Worm (Caenorhabditis elegans): ENCODE data around the gene mab-5.

The mab-5 gene

DNA sequence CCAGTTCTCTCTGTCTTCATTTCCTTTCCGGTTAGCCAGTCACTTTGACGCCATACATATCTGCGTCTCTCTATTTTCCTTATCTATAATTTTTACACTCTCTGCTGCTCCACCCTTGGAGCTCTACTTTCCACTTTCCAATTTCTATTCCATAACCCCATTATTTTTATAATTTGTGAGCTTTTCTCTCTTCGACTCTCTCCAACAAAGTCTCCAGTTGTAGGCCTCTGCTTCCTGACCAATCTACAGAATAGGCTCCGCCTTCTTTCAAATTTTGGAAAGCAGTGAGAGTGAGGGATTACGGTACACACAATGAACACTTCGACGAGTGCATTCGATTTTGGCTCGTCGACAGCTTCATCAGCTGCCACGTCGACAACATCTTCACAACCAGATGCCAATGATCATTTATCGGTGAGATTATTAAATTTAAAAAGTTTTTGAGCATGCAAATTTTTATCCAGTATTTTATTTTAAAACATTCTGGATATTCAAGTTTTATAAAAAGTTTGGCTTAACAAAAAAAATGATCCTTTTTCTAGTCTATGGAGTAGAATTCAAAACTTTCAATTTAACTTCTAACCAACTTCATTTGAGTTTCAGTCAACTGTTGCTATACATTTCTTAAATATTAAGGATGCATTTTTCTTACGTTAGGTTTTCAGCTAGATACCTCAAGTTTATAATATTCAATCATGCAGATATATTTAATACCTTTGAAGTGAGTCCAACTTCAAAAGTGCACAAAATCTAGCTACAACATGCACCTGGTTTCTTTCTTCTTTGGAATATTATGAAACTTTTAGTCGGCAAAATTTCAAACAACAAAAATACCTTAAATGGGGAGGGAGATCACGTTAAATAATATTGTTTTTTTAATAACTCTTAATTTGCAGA, 31.2 kb upstream of the mab-5 start, which contains the start of gene egl-5:
egl-5 (plus strand) TSS at position 216 of the 897 bp plus-strand sequence.
- TF ChIP-seq cog-1 (tag; optimal IDR thresholded peaks at IDR 0.05) (no peak), ztf-23 (GFP tag; IDR thresholded peaks at IDR 0.05) (no peak), flt-1 (GFP tag; IDR thresholded peaks at IDR 0.05) (no peak), T22C8.4 (GFP tag; IDR thresholded peaks at IDR 0.05) (no peak), ref-1 (GFP tag; conservative IDR thresholded peaks at IDR 0.05) (no peak), med-1 (GFP tag; optimal IDR thresholded peaks at IDR 0.05; ENCODE audit: insufficient read depth) (no peak), klf-2 (GFP tag; conservative IDR thresholded peaks at IDR 0.05) (no peak), ztf-29 (GFP tag; IDR thresholded peaks at IDR 0.05) (no peak), tab-1 (GFP tag; IDR thresholded peaks at IDR 0.05) (no peak)

DNA sequence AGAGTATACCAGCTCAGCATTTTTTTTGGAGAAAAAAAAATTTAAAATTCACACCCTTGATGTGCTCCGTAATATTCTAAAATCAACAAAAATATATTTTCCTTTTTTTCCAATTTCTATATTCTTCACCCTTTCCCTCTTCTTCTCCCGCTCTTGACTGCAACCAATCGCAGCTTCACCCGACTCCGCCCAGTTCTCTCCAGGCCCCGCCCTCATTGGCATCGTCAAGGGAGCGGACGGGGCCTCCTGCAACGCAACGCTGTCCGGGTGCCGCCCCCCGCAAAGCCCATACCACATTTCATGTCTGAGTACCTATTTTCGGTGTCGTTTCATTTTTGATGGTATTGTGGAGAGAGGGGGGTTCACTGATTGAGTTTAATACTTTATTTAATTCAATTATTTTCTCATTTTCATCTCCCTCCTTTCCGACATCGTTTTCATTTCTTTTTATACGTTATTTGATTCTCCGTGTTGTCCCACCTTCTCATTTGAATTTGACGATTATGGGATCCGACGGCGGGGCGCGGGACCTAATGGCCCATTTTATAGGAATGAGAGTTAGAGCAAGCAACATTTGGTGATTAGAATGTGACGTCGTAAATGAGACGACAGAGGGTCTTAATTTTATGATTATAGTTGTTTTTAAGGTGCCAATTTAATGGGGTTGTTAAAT, 29.1 kb upstream of the mab-5 start:
- peak; percentile 40; the same call in 1 of the 2 replicates for TF ChIP-seq ztf-23 (GFP tag; IDR thresholded peaks at IDR 0.05)
- TF ChIP-seq ztf-29 (GFP tag; IDR thresholded peaks at IDR 0.05) = no peak
- no peak for TF ChIP-seq cog-1 (tag; optimal IDR thresholded peaks at IDR 0.05)
- TF ChIP-seq med-1 (GFP tag; optimal IDR thresholded peaks at IDR 0.05; ENCODE audit: insufficient read depth) = no peak
- no peak for TF ChIP-seq flt-1 (GFP tag; IDR thresholded peaks at IDR 0.05)
- no peak for TF ChIP-seq T22C8.4 (GFP tag; IDR thresholded peaks at IDR 0.05)

DNA sequence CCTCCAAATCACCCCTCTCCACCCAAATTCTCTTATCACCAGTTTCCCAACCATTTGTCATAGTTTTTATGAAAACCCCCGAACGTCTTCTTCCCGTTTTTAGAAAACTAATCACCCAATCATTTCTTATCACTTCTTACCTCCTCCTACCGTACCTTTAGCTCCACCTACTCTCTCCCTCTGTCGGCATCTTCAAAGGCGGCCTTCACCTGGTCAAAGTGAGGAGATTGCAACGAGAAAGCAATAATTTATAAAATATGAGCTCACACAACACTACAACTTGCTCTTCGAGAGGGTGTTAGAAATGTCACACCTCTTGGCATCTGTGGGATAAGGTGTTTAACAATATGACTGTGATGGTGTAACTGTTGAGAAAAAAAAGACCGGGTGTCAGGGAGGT, 25.8 kb upstream of the mab-5 start:
- no peak for TF ChIP-seq klf-2 (GFP tag; conservative IDR thresholded peaks at IDR 0.05)
- TF ChIP-seq med-1 (GFP tag; optimal IDR thresholded peaks at IDR 0.05; ENCODE audit: insufficient read depth) = no peak
- no peak for TF ChIP-seq flt-1 (GFP tag; IDR thresholded peaks at IDR 0.05)
- TF ChIP-seq ztf-23 (GFP tag; IDR thresholded peaks at IDR 0.05) = no peak
- no peak for TF ChIP-seq tab-1 (GFP tag; IDR thresholded peaks at IDR 0.05)
- no peak for TF ChIP-seq ref-1 (GFP tag; conservative IDR thresholded peaks at IDR 0.05)
- TF ChIP-seq ztf-29 (GFP tag; IDR thresholded peaks at IDR 0.05) = no peak
- TF ChIP-seq cog-1 (tag; optimal IDR thresholded peaks at IDR 0.05) = no peak
- no peak for TF ChIP-seq T22C8.4 (GFP tag; IDR thresholded peaks at IDR 0.05)

DNA sequence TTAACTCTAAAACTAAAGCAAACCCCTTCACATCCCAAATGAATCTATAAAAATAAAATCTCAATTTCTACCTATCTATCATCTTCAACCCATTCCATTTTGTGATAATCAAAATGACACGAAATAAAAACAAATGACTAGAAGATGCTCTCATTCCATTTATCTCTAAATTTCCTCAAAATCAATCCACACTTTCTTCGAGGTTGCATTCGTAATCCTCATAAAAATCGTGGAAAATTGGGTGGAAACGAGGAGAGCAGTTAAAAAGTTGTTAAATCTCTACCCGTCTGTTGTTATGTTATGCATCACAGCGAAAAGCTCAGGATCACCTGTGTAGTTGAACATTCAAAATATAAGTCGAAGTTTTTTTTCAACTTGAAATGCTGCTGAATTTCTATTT, 23.7 kb upstream of the mab-5 start:
- TF ChIP-seq ztf-23 (GFP tag; IDR thresholded peaks at IDR 0.05) = no peak
- no peak for TF ChIP-seq cog-1 (tag; optimal IDR thresholded peaks at IDR 0.05)
- no peak for TF ChIP-seq flt-1 (GFP tag; IDR thresholded peaks at IDR 0.05)
- TF ChIP-seq tab-1 (GFP tag; IDR thresholded peaks at IDR 0.05) = no peak
- TF ChIP-seq klf-2 (GFP tag; conservative IDR thresholded peaks at IDR 0.05) = no peak
- no peak for TF ChIP-seq ref-1 (GFP tag; conservative IDR thresholded peaks at IDR 0.05)
- TF ChIP-seq T22C8.4 (GFP tag; IDR thresholded peaks at IDR 0.05) = no peak
- TF ChIP-seq ztf-29 (GFP tag; IDR thresholded peaks at IDR 0.05) = no peak
- TF ChIP-seq med-1 (GFP tag; optimal IDR thresholded peaks at IDR 0.05; ENCODE audit: insufficient read depth) = no peak

DNA sequence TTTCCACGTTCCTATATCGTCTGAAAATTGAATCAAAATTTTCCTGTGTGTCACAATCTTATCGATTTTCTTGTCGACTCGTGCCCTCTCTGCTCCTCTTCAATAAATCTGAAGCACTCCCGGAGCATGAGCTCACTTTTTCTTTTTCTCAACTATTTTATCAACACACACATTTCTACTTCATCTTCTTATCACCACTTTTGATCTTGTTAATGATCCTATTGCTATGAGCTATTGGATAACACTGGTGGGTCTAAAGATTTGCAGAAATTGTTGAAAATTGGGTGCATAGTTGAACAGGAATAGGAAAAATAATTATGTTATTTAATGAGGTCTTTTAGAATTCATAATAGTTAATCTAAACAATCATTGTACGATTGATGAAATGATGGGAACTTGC, 22.0 kb upstream of the mab-5 start:
- no peak for TF ChIP-seq tab-1 (GFP tag; IDR thresholded peaks at IDR 0.05)
- TF ChIP-seq klf-2 (GFP tag; conservative IDR thresholded peaks at IDR 0.05) = no peak
- TF ChIP-seq ztf-23 (GFP tag; IDR thresholded peaks at IDR 0.05) = no peak
- no peak for TF ChIP-seq cog-1 (tag; optimal IDR thresholded peaks at IDR 0.05)
- TF ChIP-seq med-1 (GFP tag; optimal IDR thresholded peaks at IDR 0.05; ENCODE audit: insufficient read depth) = no peak
- no peak for TF ChIP-seq flt-1 (GFP tag; IDR thresholded peaks at IDR 0.05)
- no peak for TF ChIP-seq ref-1 (GFP tag; conservative IDR thresholded peaks at IDR 0.05)
- no peak for TF ChIP-seq ztf-29 (GFP tag; IDR thresholded peaks at IDR 0.05)
- TF ChIP-seq T22C8.4 (GFP tag; IDR thresholded peaks at IDR 0.05) = no peak

DNA sequence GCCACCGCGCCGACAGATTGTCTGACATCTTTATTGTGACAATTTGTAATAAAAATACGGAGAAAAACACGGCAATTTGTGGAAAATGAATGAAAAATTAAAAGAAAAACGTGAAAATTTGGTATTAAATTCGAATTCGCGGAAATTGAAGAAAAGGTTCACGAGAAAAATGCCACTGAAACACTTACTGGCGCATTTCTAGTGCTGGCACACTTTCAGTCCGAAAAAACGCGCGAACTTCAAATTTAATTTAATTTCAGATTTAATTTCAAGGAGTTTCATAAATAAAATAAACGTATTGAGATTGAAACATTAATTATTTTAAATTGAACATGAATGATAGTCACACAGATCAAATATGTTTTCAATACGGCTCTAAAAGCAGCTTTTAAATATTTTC, 12.1 kb upstream of the mab-5 start, which contains the start of gene cyk-7:
cyk-7 (minus strand) TSS at position 99 of the 400 bp plus-strand sequence.
- TF ChIP-seq klf-2 (GFP tag; conservative IDR thresholded peaks at IDR 0.05) = no peak
- TF ChIP-seq cog-1 (tag; optimal IDR thresholded peaks at IDR 0.05) = no peak
- no peak for TF ChIP-seq tab-1 (GFP tag; IDR thresholded peaks at IDR 0.05)
- TF ChIP-seq T22C8.4 (GFP tag; IDR thresholded peaks at IDR 0.05) = no peak
- no peak for TF ChIP-seq ztf-23 (GFP tag; IDR thresholded peaks at IDR 0.05)
- no peak for TF ChIP-seq flt-1 (GFP tag; IDR thresholded peaks at IDR 0.05)
- no peak for TF ChIP-seq ref-1 (GFP tag; conservative IDR thresholded peaks at IDR 0.05)
- TF ChIP-seq ztf-29 (GFP tag; IDR thresholded peaks at IDR 0.05) = no peak
- no peak for TF ChIP-seq med-1 (GFP tag; optimal IDR thresholded peaks at IDR 0.05; ENCODE audit: insufficient read depth)

DNA sequence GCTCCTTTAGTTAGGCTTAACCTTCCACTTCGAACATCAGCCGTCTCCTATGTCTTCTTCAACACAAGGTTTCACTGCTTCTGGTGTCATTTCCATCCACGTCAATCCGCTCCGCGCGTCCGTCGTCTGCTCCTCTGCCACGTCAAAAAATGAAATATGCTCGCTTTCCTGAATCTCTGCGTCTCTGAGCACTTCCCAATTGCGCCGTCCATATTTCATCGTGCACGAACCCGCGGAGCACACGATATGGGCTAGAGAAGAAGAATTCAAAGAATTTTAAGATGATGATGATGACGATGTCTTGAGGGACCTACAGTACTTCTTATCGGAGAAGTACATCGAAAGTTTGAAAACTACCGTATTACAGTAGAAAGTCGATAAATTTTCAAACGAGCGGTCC, 9.7 kb upstream of the mab-5 start:
- TF ChIP-seq ztf-23 (GFP tag; IDR thresholded peaks at IDR 0.05) (no peak), klf-2 (GFP tag; conservative IDR thresholded peaks at IDR 0.05) (no peak), ztf-29 (GFP tag; IDR thresholded peaks at IDR 0.05) (no peak), cog-1 (tag; optimal IDR thresholded peaks at IDR 0.05) (no peak), ref-1 (GFP tag; conservative IDR thresholded peaks at IDR 0.05) (no peak), tab-1 (GFP tag; IDR thresholded peaks at IDR 0.05) (no peak), flt-1 (GFP tag; IDR thresholded peaks at IDR 0.05) (no peak), med-1 (GFP tag; optimal IDR thresholded peaks at IDR 0.05; ENCODE audit: insufficient read depth) (no peak), T22C8.4 (GFP tag; IDR thresholded peaks at IDR 0.05) (no peak)

DNA sequence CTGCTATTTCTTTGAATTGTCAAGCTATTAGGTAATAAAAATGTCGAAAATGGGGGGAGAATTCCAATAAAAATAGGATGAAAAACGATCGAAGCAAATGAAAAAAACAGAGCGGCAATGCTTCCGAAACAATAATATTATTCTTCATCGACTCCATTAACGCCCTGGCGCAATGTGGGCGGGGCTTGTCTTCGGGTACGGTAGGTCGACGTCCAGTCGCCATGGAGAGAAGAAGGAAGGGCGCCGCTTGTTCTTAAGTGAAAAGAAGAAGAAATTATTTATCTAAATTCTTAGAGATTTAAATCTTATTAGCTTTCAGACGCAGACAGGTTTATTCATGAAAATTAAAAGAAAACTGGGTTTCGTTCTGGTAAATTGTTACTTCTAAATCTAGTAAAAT, 9.0 kb upstream of the mab-5 start:
- no peak for TF ChIP-seq tab-1 (GFP tag; IDR thresholded peaks at IDR 0.05)
- TF ChIP-seq flt-1 (GFP tag; IDR thresholded peaks at IDR 0.05) = no peak
- no peak for TF ChIP-seq klf-2 (GFP tag; conservative IDR thresholded peaks at IDR 0.05)
- no peak for TF ChIP-seq ztf-23 (GFP tag; IDR thresholded peaks at IDR 0.05)
- TF ChIP-seq med-1 (GFP tag; optimal IDR thresholded peaks at IDR 0.05; ENCODE audit: insufficient read depth) = no peak
- no peak for TF ChIP-seq ref-1 (GFP tag; conservative IDR thresholded peaks at IDR 0.05)
- no peak for TF ChIP-seq T22C8.4 (GFP tag; IDR thresholded peaks at IDR 0.05)

DNA sequence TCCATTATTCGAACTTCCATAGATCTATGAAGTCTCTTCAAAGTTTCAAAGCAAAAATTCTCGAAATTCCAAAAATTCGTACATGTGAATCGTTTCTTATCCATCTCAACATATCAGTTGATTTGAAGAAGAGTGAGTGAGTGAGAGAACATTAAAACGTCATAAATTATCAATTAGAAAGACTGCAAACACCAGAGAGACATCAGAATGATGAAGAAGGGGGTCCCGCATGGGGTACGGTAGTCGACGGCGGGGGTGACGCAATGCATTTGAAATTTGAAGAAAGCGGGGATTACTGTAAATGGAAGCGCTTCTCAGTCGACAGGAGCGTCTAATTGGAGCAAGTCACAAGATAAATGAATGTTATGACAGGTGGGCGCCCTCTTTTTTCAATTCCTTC, 7.3 kb upstream of the mab-5 start:
- TF ChIP-seq ztf-23 (GFP tag; IDR thresholded peaks at IDR 0.05) (no peak), ref-1 (GFP tag; conservative IDR thresholded peaks at IDR 0.05) (no peak)

Measured in whole organism, midembryonic.